Worm (Caenorhabditis elegans): ENCODE results near the gene C38C3.6.

DNA sequence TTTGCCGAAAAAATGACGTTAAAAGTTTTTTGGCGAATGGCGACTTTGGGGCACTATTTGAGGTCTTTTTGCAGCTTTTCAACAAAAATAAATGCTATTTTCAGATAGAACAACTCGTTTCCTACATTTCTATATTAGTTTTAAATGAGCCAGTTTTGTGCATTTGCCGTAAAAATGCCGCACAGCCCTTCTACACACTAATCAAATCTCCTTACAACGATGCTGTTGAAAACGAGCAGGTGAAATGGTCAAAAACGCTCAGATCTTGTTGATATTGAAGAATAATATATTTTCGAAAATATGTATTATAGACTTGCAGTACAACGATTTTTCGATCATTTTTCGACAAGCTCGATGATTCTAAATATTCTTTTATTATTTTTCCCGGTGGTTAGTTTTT is 36.6 kb downstream of the C38C3.6 start, which contains the start of gene chil-14:
- TF ChIP-seq unc-86 (tag; optimal IDR thresholded peaks at IDR 0.05) (no peak), sox-4 (tag; optimal IDR thresholded peaks at IDR 0.05) (no peak)

All from whole organism, L1 larva.